Fruit fly (Drosophila melanogaster) whole organism, prepupa: ENCODE measurements around the gene CG9706.
A peak's percentile ranks its signal among the peaks of the same experiment; 100 is the strongest.

Experiments used
- Blimp-1 ChIP-seq: fragments of 200-800 bp; sonication (Bioruptor generic); optimal IDR thresholded peaks from 3 replicates; lab custom pipeline; 2017; ENCODE audit warnings: missing biosample characterization, missing genetic modification characterization, mild to moderate bottlenecking, moderate library complexity, missing genetic modification reagents
- CG10631 ChIP-seq: fragments of 200-800 bp; sonication (Bioruptor generic); optimal IDR thresholded peaks from 2 replicates; lab custom pipeline; 2016; ENCODE audit warnings: missing biosample characterization, missing genetic modification characterization
- CG10669 ChIP-seq: fragments of 200-800 bp; sonication (Bioruptor generic); optimal IDR thresholded peaks from 3 replicates; lab custom pipeline; 2018; ENCODE audit warnings: missing biosample characterization, mild to moderate bottlenecking, missing genetic modification characterization, moderate library complexity
- CG11762 ChIP-seq: fragments of 200-800 bp; sonication (Bioruptor generic); optimal IDR thresholded peaks from 3 replicates; lab custom pipeline; 2016; ENCODE audit warnings: missing biosample characterization, missing genetic modification characterization; ENCODE audit not compliant: insufficient read depth
- CG11902 ChIP-seq: fragments of 200-800 bp; sonication (Bioruptor generic); optimal IDR thresholded peaks from 3 replicates; lab custom pipeline; 2016; ENCODE audit warnings: missing biosample characterization, missing genetic modification characterization
- CG15336 ChIP-seq: fragments of 200-800 bp; sonication (Bioruptor generic); IDR thresholded peaks from 2 replicates; pipeline ENCODE4 v1.3.6; 2022; ENCODE audit warnings: missing biosample characterization, missing genetic modification characterization
- CG1621 ChIP-seq: fragments of 200-800 bp; sonication (Bioruptor generic); optimal IDR thresholded peaks from 3 replicates; lab custom pipeline; 2018; ENCODE audit warnings: missing biosample characterization, mild to moderate bottlenecking, missing genetic modification characterization
- CG32006 ChIP-seq: fragments of 200-800 bp; sonication (Bioruptor generic); optimal IDR thresholded peaks from 3 replicates; lab custom pipeline; 2017; ENCODE audit warnings: missing biosample characterization, mild to moderate bottlenecking, missing genetic modification characterization
- CG34406 ChIP-seq: fragments of 200-800 bp; sonication (Bioruptor generic); optimal IDR thresholded peaks from 3 replicates; lab custom pipeline; 2016; ENCODE audit warnings: missing biosample characterization, missing genetic modification characterization
- CG3919 ChIP-seq: fragments of 200-800 bp; sonication (Bioruptor generic); optimal IDR thresholded peaks from 3 replicates; lab custom pipeline; 2016; ENCODE audit warnings: missing biosample characterization, missing genetic modification characterization
- CG4318 ChIP-seq: fragments of 200-800 bp; sonication (Bioruptor generic); optimal IDR thresholded peaks from 3 replicates; lab custom pipeline; 2017; ENCODE audit warnings: missing biosample characterization, mild to moderate bottlenecking, missing genetic modification characterization
- CG6163 ChIP-seq: fragments of 200-800 bp; sonication (Bioruptor generic); IDR thresholded peaks from 3 replicates; pipeline ENCODE4 v1.3.6; 2022; ENCODE audit warnings: missing biosample characterization, missing genetic modification characterization
- CG6276 ChIP-seq: fragments of 200-800 bp; sonication (Bioruptor generic); optimal IDR thresholded peaks from 2 replicates; lab custom pipeline; 2017; ENCODE audit warnings: missing biosample characterization, mild to moderate bottlenecking, missing genetic modification characterization
- CG6792 ChIP-seq: fragments of 200-800 bp; sonication (Bioruptor generic); optimal IDR thresholded peaks from 3 replicates; lab custom pipeline; 2016; ENCODE audit warnings: missing biosample characterization, missing genetic modification characterization
- CG6808 ChIP-seq: fragments of 200-800 bp; sonication (Bioruptor generic); optimal IDR thresholded peaks from 3 replicates; lab custom pipeline; 2017; ENCODE audit warnings: missing biosample characterization, missing genetic modification characterization, mild to moderate bottlenecking, moderate library complexity, missing genetic modification reagents
- CG7368 ChIP-seq: fragments of 200-800 bp; sonication (Bioruptor generic); optimal IDR thresholded peaks from 3 replicates; lab custom pipeline; 2016; ENCODE audit warnings: missing biosample characterization, missing genetic modification characterization
- CG8119 ChIP-seq: fragments of 200-800 bp; sonication (Bioruptor generic); IDR thresholded peaks from 3 replicates; pipeline ENCODE4 v1.3.6; 2022; ENCODE audit warnings: missing biosample characterization, missing genetic modification characterization
- CG8319 ChIP-seq: fragments of 200-800 bp; sonication (Bioruptor generic); optimal IDR thresholded peaks from 3 replicates; lab custom pipeline; 2016; ENCODE audit warnings: missing biosample characterization, missing genetic modification characterization
- CG9139 ChIP-seq: fragments of 200-800 bp; sonication (Bioruptor generic); optimal IDR thresholded peaks from 3 replicates; lab custom pipeline; 2017; ENCODE audit warnings: missing biosample characterization, mild to moderate bottlenecking, missing genetic modification characterization
- Eip75B ChIP-seq: fragments of 200-800 bp; sonication (Bioruptor generic); optimal IDR thresholded peaks from 3 replicates; lab custom pipeline; 2016; ENCODE audit warnings: missing biosample characterization, missing genetic modification characterization
- Eip78C ChIP-seq: fragments of 200-800 bp; sonication (Bioruptor generic); peaks from one replicate; lab custom pipeline; 2016; ENCODE audit warnings: missing biosample characterization, missing genetic modification characterization
- Ets96B ChIP-seq: fragments of 200-800 bp; optimal IDR thresholded peaks from 2 replicates; lab custom pipeline; 2019; ENCODE audit warnings: missing biosample characterization, mild to moderate bottlenecking, missing genetic modification characterization, moderate library complexity
- Gug ChIP-seq: fragments of 200-800 bp; sonication (Bioruptor generic); IDR thresholded peaks from 2 replicates; pipeline ENCODE4 v1.3.6; 2022; ENCODE audit warnings: missing biosample characterization, missing genetic modification characterization
- Hr38 ChIP-seq: sonication (Bioruptor generic); optimal IDR thresholded peaks from 2 replicates; lab custom pipeline; 2016; ENCODE audit warnings: missing biosample characterization, missing genetic modification characterization
- Hr39 ChIP-seq: fragments of 200-800 bp; sonication (Bioruptor generic); optimal IDR thresholded peaks from 2 replicates; lab custom pipeline; 2016; ENCODE audit warnings: missing biosample characterization, missing genetic modification characterization
- Hr4 ChIP-seq: fragments of 200-800 bp; sonication (Bioruptor generic); optimal IDR thresholded peaks from 3 replicates; lab custom pipeline; 2016; ENCODE audit warnings: missing biosample characterization, missing genetic modification characterization
- Lpt ChIP-seq: fragments of 200-800 bp; sonication (Bioruptor generic); optimal IDR thresholded peaks from 3 replicates; lab custom pipeline; 2016; ENCODE audit warnings: missing biosample characterization, missing genetic modification characterization
- Met ChIP-seq: fragments of 200-800 bp; sonication (Bioruptor generic); optimal IDR thresholded peaks from 3 replicates; lab custom pipeline; 2016; ENCODE audit warnings: missing biosample characterization, missing genetic modification characterization
- OdsH ChIP-seq: fragments of 200-800 bp; sonication (Bioruptor generic); optimal IDR thresholded peaks from 3 replicates; lab custom pipeline; 2016; ENCODE audit warnings: missing biosample characterization, missing genetic modification characterization
- Sox14 ChIP-seq: fragments of 200-800 bp; sonication (Bioruptor generic); optimal IDR thresholded peaks from 3 replicates; lab custom pipeline; 2016; ENCODE audit warnings: missing biosample characterization, missing genetic modification characterization
- acj6 ChIP-seq: fragments of 200-800 bp; sonication (Bioruptor generic); optimal IDR thresholded peaks from 3 replicates; lab custom pipeline; 2016; ENCODE audit warnings: missing biosample characterization, missing genetic modification characterization
- cyc ChIP-seq: fragments of 200-800 bp; sonication (Bioruptor generic); optimal IDR thresholded peaks from 3 replicates; lab custom pipeline; 2016; ENCODE audit warnings: missing biosample characterization, missing genetic modification characterization
- dac ChIP-seq: fragments of 200-800 bp; sonication (Bioruptor generic); optimal IDR thresholded peaks from 2 replicates; lab custom pipeline; 2017; ENCODE audit warnings: missing biosample characterization, mild to moderate bottlenecking, missing genetic modification characterization
- dsx ChIP-seq: fragments of 200-800 bp; optimal IDR thresholded peaks from 3 replicates; lab custom pipeline; 2019; ENCODE audit warnings: missing biosample characterization, mild to moderate bottlenecking, missing genetic modification characterization, moderate library complexity; ENCODE audit not compliant: poor library complexity, severe bottlenecking
- eg ChIP-seq: fragments of 200-800 bp; sonication (Bioruptor generic); IDR thresholded peaks from 3 replicates; pipeline ENCODE4 v1.3.6; 2022; ENCODE audit warnings: missing biosample characterization, missing genetic modification characterization
- esn ChIP-seq: fragments of 200-800 bp; sonication (Bioruptor generic); optimal IDR thresholded peaks from 2 replicates; lab custom pipeline; 2016; ENCODE audit warnings: missing biosample characterization, mild to moderate bottlenecking, missing genetic modification characterization, moderate library complexity
- fd59A ChIP-seq: fragments of 200-800 bp; sonication (Bioruptor generic); optimal IDR thresholded peaks from 2 replicates; lab custom pipeline; 2017; ENCODE audit warnings: missing biosample characterization, mild to moderate bottlenecking, missing genetic modification characterization, missing genetic modification reagents
- fd85E ChIP-seq: fragments of 200-800 bp; sonication (Bioruptor generic); optimal IDR thresholded peaks from 3 replicates; lab custom pipeline; 2016; ENCODE audit warnings: missing biosample characterization, missing genetic modification characterization
- fkh ChIP-seq: fragments of 200-800 bp; sonication (Bioruptor generic); optimal IDR thresholded peaks from 3 replicates; lab custom pipeline; 2017; ENCODE audit warnings: missing biosample characterization, mild to moderate bottlenecking, missing genetic modification characterization, moderate library complexity
- lz ChIP-seq: fragments of 200-800 bp; sonication (Bioruptor generic); optimal IDR thresholded peaks from 3 replicates; lab custom pipeline; 2016; ENCODE audit warnings: missing biosample characterization, missing genetic modification characterization
- salr ChIP-seq, 2 experiments: fragments of 200-800 bp; sonication (Bioruptor generic); optimal IDR thresholded peaks; 3 replicates each; lab custom pipeline; 2016 to 2018; ENCODE audit warnings: missing biosample characterization in 2 of 2, missing genetic modification characterization in 2 of 2, mild to moderate bottlenecking in 1 of 2
- ss ChIP-seq, 2 experiments: fragments of 200-800 bp; sonication (Bioruptor generic); optimal IDR thresholded peaks; 2 replicates in 1 of 2; 3 replicates in 1 of 2; lab custom pipeline; 2017 to 2018; ENCODE audit warnings: mild to moderate bottlenecking in 2 of 2, missing biosample characterization in 2 of 2, missing genetic modification characterization in 2 of 2, moderate library complexity in 1 of 2
- svp ChIP-seq: fragments of 200-800 bp; sonication (Bioruptor generic); peaks from one replicate; lab custom pipeline; 2016; ENCODE audit warnings: missing biosample characterization, missing genetic modification characterization
- topi ChIP-seq: fragments of 200-800 bp; sonication (Bioruptor generic); optimal IDR thresholded peaks from 3 replicates; lab custom pipeline; 2016; ENCODE audit warnings: missing biosample characterization, missing genetic modification characterization

Gene CG9706

DNA sequence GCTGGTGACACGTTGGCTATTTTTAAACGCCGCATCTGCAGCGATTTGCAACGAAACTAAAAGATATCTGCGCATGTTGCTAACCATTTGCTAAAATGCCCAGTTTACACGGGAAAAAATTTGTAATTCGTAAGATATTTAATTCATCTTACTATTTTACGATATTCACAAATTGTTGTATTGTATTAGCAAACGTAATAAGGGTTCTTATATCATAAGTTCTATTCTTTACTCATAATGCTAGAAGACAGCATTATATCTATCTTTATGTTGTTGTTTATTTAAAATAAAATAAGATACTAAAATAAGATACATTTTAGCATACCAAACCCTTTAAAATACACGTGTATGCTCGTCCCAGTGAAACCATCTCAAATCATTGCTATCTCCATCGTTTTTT is 23.3 kb upstream of the CG9706 start (continued):
- TF ChIP-seq CG10669 = peak; percentile 20
- no peak for TF ChIP-seq Sox14 (GFP tag; lab: Kevin White, UChicago)
- no peak for TF ChIP-seq Hr39 (GFP tag; lab: Kevin White, UChicago)
- TF ChIP-seq Ets96B (tag; lab: Kevin White, UChicago) = peak; percentile 57

DNA sequence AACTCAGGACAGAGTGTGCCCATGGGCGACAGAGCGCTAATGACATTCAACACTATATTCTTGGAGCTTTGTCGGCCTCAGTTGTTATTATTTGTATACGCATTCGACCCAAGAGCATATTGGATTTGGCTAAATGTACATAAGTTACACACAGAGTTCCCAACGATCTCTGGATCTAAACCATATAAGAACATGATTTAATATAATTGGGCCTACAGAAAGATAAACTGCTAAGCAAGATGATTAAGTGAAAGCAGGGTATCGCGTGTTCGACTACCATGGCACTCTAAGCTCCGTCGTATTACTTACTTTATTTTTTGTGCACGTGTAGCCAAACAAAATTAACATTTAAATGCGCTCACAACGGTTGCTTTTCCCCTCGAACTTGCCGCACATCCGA is 22.5 kb upstream of the CG9706 start:
- TF ChIP-seq svp (GFP tag; lab: Kevin White, UChicago) (peak; percentile 37), CG6163 (GFP tag; lab: Robert Waterston, UW) (0 out of 3 replicates have a peak, but pooled peaks have one; percentile 22), CG10631 (GFP tag; lab: Kevin White, UChicago) (peak; percentile 8), CG15336 (GFP tag; lab: Robert Waterston, UW) (0 out of 2 replicates have a peak, but pooled peaks have one; percentile 22), Hr4 (GFP tag; lab: Kevin White, UChicago) (peak; percentile 3), acj6 (peak; percentile 27), CG8119 (GFP tag; lab: Robert Waterston, UW) (0 out of 3 replicates have a peak, but pooled peaks have one; percentile 19), CG32006 (GFP tag; lab: Kevin White, UChicago) (peak; percentile 29), CG34406 (GFP tag; lab: Kevin White, UChicago) (no peak), OdsH (peak; percentile 11), Hr39 (GFP tag; lab: Kevin White, UChicago) (peak; percentile 12), Lpt (GFP tag; lab: Kevin White, UChicago) (no peak), fd59A (no peak), CG6808 (no peak)

DNA sequence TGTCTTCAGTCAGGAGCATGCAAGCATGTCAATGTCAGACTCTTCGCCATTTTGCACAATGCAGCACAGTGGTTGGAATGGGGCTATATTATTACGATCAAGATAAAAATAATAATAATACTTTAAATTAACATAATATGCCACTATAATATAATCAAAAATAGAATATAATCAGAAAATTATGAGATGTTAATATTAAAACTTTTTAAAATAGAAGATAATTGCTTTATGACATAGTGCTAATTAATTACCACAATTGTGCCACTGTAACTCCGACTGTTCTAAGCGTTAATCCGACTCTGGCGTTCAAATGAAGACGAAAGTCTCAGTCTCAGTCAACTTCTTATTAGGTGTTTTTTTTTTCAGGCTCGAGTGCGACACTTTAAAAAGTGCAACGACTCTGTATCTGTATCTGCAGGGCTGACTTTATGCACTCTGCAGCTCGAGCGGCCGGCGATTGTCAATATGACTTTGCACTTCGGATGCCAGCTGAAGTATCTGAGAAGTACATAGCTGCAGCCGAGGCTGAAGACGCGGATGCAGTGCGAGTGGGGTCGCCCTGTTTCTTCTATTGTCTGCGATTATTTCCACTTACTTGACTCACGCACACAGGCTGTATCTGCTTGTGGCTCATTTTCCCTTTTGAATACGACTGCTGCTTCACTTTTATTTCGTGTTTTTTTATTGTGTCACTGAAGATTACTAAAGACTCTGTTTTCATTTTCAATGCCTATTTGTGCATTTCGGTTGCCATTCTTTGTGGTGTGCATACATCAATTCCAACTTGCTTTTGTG is 20.4 kb upstream of the CG9706 start:
- TF ChIP-seq lz (no peak), Eip75B (GFP tag; lab: Kevin White, UChicago) (peak; percentile 48), CG6163 (GFP tag; lab: Robert Waterston, UW) (peak; percentile 70; the same call in 2 of the 3 replicates), cyc (GFP tag; lab: Kevin White, UChicago) (no peak), CG11902 (GFP tag; lab: Kevin White, UChicago) (no peak), CG7368 (GFP tag; lab: Kevin White, UChicago) (peak; percentile 33), CG10631 (GFP tag; lab: Kevin White, UChicago) (peak; percentile 71), CG10669 (peak; percentile 56), eg (no peak), CG6808 (peak; percentile 65), Hr39 (GFP tag; lab: Kevin White, UChicago) (no peak), dac (GFP tag; lab: Kevin White, UChicago) (no peak), topi (GFP tag; lab: Kevin White, UChicago) (no peak), CG8119 (GFP tag; lab: Robert Waterston, UW) (peak; percentile 88), CG34406 (GFP tag; lab: Kevin White, UChicago) (peak; percentile 58), CG6792 (peak; percentile 52), CG32006 (GFP tag; lab: Kevin White, UChicago) (peak; percentile 72), Hr38 (no peak), esn (GFP tag; lab: Kevin White, UChicago) (peak; percentile 43), fkh (GFP tag; lab: Kevin White, UChicago) (no peak), Blimp-1 (no peak), Lpt (GFP tag; lab: Kevin White, UChicago) (no peak), CG8319 (no peak), CG11762 (GFP tag; lab: Kevin White, UChicago) (peak; percentile 23), CG3919 (GFP tag; lab: Kevin White, UChicago) (peak; percentile 43), Met (peak; percentile 47), fd85E (GFP tag; lab: Kevin White, UChicago) (no peak), salr (GFP tag; optimal IDR thresholded peaks at IDR 0.05; lab: Kevin White, UChicago) (peak; percentile 49 to 71), CG1621 (tag; lab: Kevin White, UChicago) (peak; percentile 58), Gug (GFP tag; lab: Robert Waterston, UW) (no peak), ss (GFP tag; optimal IDR thresholded peaks at IDR 0.05; lab: Kevin White, UChicago) (peak; percentile 43 to 74), dsx (peak; percentile 69), CG4318 (GFP tag; lab: Kevin White, UChicago) (peak; percentile 45), CG6276 (GFP tag; lab: Kevin White, UChicago) (peak; percentile 29), CG9139 (no peak), fd59A (peak; percentile 55), Eip78C (GFP tag; lab: Kevin White, UChicago) (peak; percentile 92)
